Worm (Caenorhabditis elegans) whole organism, late embryonic: ENCODE results near the gene F52G3.7.

ENCODE experiments used
- C38D4.7 ChIP-seq: fragments of 200-800 bp; sonication (Bioruptor generic); optimal IDR thresholded peaks from 2 replicates; lab custom pipeline; 2018; ENCODE audit warnings: mild to moderate bottlenecking, missing genetic modification characterization, moderate library complexity, missing compliant biosample characterization
- T23F11.4 ChIP-seq: fragments of 200-800 bp; sonication (Bioruptor generic); optimal IDR thresholded peaks from 2 replicates; lab custom pipeline; 2018; ENCODE audit warnings: mild to moderate bottlenecking, missing genetic modification characterization, missing compliant biosample characterization
- ama-1 ChIP-seq: fragments of 150-350 bp; optimal IDR thresholded peaks from 2 replicates; lab custom pipeline; 2014
- ceh-14 ChIP-seq: sonication (generic microtip); optimal IDR thresholded peaks from 2 replicates; lab custom pipeline; 2016; ENCODE audit warnings: missing genotype, missing genetic modification characterization, missing compliant biosample characterization
- ceh-22 ChIP-seq: sonication (generic microtip); optimal IDR thresholded peaks from 2 replicates; lab custom pipeline; 2017; ENCODE audit warnings: missing biosample characterization, missing genetic modification characterization
- ceh-24 ChIP-seq: sonication (generic microtip); optimal IDR thresholded peaks from 2 replicates; lab custom pipeline; 2016; ENCODE audit warnings: mild to moderate bottlenecking, missing genetic modification characterization, missing compliant biosample characterization
- ceh-30 ChIP-seq: fragments of 150-350 bp; optimal IDR thresholded peaks from 2 replicates; lab custom pipeline; 2014; ENCODE audit warnings: missing biosample characterization, missing genetic modification characterization
- ceh-31 ChIP-seq: sonication (generic microtip); optimal IDR thresholded peaks from 2 replicates; lab custom pipeline; 2016; ENCODE audit warnings: missing genetic modification characterization, missing compliant biosample characterization
- ceh-34 ChIP-seq: sonication (generic microtip); optimal IDR thresholded peaks from 2 replicates; lab custom pipeline; 2016; ENCODE audit warnings: mild to moderate bottlenecking, missing genetic modification characterization, missing compliant biosample characterization
- ceh-45 ChIP-seq: fragments of 200-800 bp; sonication (Bioruptor generic); IDR thresholded peaks from 2 replicates; pipeline ENCODE4 v1.3.6; 2022; ENCODE audit warnings: missing genetic modification reagents, missing genetic modification characterization, missing compliant biosample characterization
- ceh-48 ChIP-seq: sonication (generic microtip); optimal IDR thresholded peaks from 2 replicates; lab custom pipeline; 2016; ENCODE audit warnings: missing genetic modification characterization, inconsistent platforms, missing compliant biosample characterization
- ceh-6 ChIP-seq: fragments of 200-800 bp; sonication (Bioruptor generic); optimal IDR thresholded peaks from 2 replicates; lab custom pipeline; 2018; ENCODE audit warnings: mild to moderate bottlenecking, missing genetic modification characterization, missing compliant biosample characterization
- ceh-9 ChIP-seq: sonication (generic microtip); optimal IDR thresholded peaks from 2 replicates; lab custom pipeline; 2016; ENCODE audit warnings: mild to moderate bottlenecking, missing genetic modification characterization, inconsistent platforms, missing compliant biosample characterization
- dve-1 ChIP-seq: sonication (generic microtip); optimal IDR thresholded peaks from 2 replicates; lab custom pipeline; 2017; ENCODE audit warnings: antibody characterized with exemption, mild to moderate bottlenecking, missing genetic modification characterization, missing compliant biosample characterization
- elt-2 ChIP-seq: sonication (generic microtip); optimal IDR thresholded peaks from 2 replicates; lab custom pipeline; 2016; ENCODE audit warnings: missing genetic modification reagents, missing genetic modification characterization, missing compliant biosample characterization
- fkh-6 ChIP-seq: sonication (generic microtip); optimal IDR thresholded peaks from 2 replicates; lab custom pipeline; 2016; ENCODE audit warnings: missing genetic modification characterization, missing compliant biosample characterization
- gmeb-2 ChIP-seq: sonication (generic microtip); optimal IDR thresholded peaks from 2 replicates; lab custom pipeline; 2016; ENCODE audit warnings: missing genetic modification characterization, inconsistent platforms, missing compliant biosample characterization
- hlh-13 ChIP-seq: fragments of 200-800 bp; sonication (Bioruptor generic); optimal IDR thresholded peaks from 2 replicates; lab custom pipeline; 2018; ENCODE audit warnings: mild to moderate bottlenecking, missing genetic modification characterization, missing compliant biosample characterization
- hlh-6 ChIP-seq: sonication (generic microtip); optimal IDR thresholded peaks from 2 replicates; lab custom pipeline; 2016; ENCODE audit warnings: missing genotype, missing genetic modification characterization, missing compliant biosample characterization
- lin-11 ChIP-seq: fragments of 200-800 bp; sonication (Bioruptor generic); optimal IDR thresholded peaks from 2 replicates; lab custom pipeline; 2018; ENCODE audit warnings: mild to moderate bottlenecking, missing genetic modification characterization, missing compliant biosample characterization
- mec-3 ChIP-seq: sonication (generic microtip); optimal IDR thresholded peaks from 2 replicates; lab custom pipeline; 2016; ENCODE audit warnings: borderline replicate concordance, missing genetic modification characterization, missing compliant biosample characterization
- nhr-11 ChIP-seq: fragments of 150-350 bp; optimal IDR thresholded peaks from 2 replicates; lab custom pipeline; 2014; ENCODE audit warnings: missing biosample characterization, missing genetic modification characterization
- nhr-232 ChIP-seq: sonication (generic microtip); optimal IDR thresholded peaks from 2 replicates; lab custom pipeline; 2016; ENCODE audit warnings: missing genetic modification characterization, missing compliant biosample characterization
- npax-4 ChIP-seq: sonication (generic microtip); optimal IDR thresholded peaks from 2 replicates; lab custom pipeline; 2016; ENCODE audit warnings: missing genetic modification characterization, missing compliant biosample characterization
- odd-2 ChIP-seq: sonication (generic microtip); optimal IDR thresholded peaks from 2 replicates; lab custom pipeline; 2017; ENCODE audit warnings: antibody characterized with exemption, mild to moderate bottlenecking, missing genetic modification characterization, missing compliant biosample characterization
- pat-9 ChIP-seq: fragments of 200-800 bp; sonication (Bioruptor generic); optimal IDR thresholded peaks from 2 replicates; lab custom pipeline; 2018; ENCODE audit warnings: mild to moderate bottlenecking, missing genetic modification characterization, moderate library complexity, missing compliant biosample characterization
- pax-1 ChIP-seq: fragments of 150-350 bp; optimal IDR thresholded peaks from 2 replicates; lab custom pipeline; 2014; ENCODE audit warnings: missing biosample characterization, missing genetic modification characterization
- pha-2 ChIP-seq: sonication (generic microtip); optimal IDR thresholded peaks from 2 replicates; lab custom pipeline; 2017; ENCODE audit warnings: mild to moderate bottlenecking, missing genetic modification characterization, missing compliant biosample characterization
- pha-4 ChIP-seq: fragments of 150-350 bp; optimal IDR thresholded peaks from 2 replicates; lab custom pipeline; 2018; ENCODE audit warnings: missing biosample characterization, missing genetic modification reagents, missing genetic modification characterization
- pqm-1 ChIP-seq: sonication (generic microtip); optimal IDR thresholded peaks from 2 replicates; lab custom pipeline; 2016; ENCODE audit warnings: missing genetic modification characterization, missing compliant biosample characterization
- pros-1 ChIP-seq: fragments of 150-350 bp; optimal IDR thresholded peaks from 2 replicates; lab custom pipeline; 2014; ENCODE audit warnings: missing biosample characterization, missing genetic modification reagents, missing genetic modification characterization
- sdc-2 ChIP-seq: sonication (generic microtip); optimal IDR thresholded peaks from 2 replicates; lab custom pipeline; 2016; ENCODE audit warnings: missing genotype, missing genetic modification characterization, missing compliant biosample characterization
- sox-4 ChIP-seq: sonication (generic microtip); optimal IDR thresholded peaks from 2 replicates; lab custom pipeline; 2017; ENCODE audit warnings: mild to moderate bottlenecking, missing genetic modification characterization, inconsistent platforms, missing compliant biosample characterization
- syd-9 ChIP-seq: sonication (generic microtip); optimal IDR thresholded peaks from 2 replicates; lab custom pipeline; 2016; ENCODE audit warnings: mild to moderate bottlenecking, missing genetic modification characterization, moderate library complexity, missing compliant biosample characterization
- tbx-2 ChIP-seq: sonication (generic microtip); optimal IDR thresholded peaks from 2 replicates; lab custom pipeline; 2016; ENCODE audit warnings: missing genetic modification characterization, missing compliant biosample characterization
- unc-3 ChIP-seq, 2 experiments: fragments of 200-800 bp in 1 of 2; sonication (Bioruptor generic) in 1 of 2; sonication (generic microtip) in 1 of 2; conservative IDR thresholded peaks in 1 of 2; optimal IDR thresholded peaks in 1 of 2; 2 replicates each; pipeline versions ENCODE4 v1.3.6 to Lab custom; 2016 to 2022; ENCODE audit warnings: missing compliant biosample characterization in 2 of 2, missing genetic modification characterization in 2 of 2, missing genetic modification reagents in 1 of 2
- unc-42 ChIP-seq: sonication (generic microtip); optimal IDR thresholded peaks from 2 replicates; lab custom pipeline; 2016; ENCODE audit warnings: missing genotype, missing genetic modification characterization, missing compliant biosample characterization
- zip-5 ChIP-seq: sonication (generic microtip); optimal IDR thresholded peaks from 2 replicates; lab custom pipeline; 2016; ENCODE audit warnings: missing genetic modification characterization, missing compliant biosample characterization
- ztf-16 ChIP-seq: sonication (generic microtip); optimal IDR thresholded peaks from 2 replicates; lab custom pipeline; 2017; ENCODE audit warnings: missing genetic modification characterization, missing compliant biosample characterization

F52G3.7 gene

DNA sequence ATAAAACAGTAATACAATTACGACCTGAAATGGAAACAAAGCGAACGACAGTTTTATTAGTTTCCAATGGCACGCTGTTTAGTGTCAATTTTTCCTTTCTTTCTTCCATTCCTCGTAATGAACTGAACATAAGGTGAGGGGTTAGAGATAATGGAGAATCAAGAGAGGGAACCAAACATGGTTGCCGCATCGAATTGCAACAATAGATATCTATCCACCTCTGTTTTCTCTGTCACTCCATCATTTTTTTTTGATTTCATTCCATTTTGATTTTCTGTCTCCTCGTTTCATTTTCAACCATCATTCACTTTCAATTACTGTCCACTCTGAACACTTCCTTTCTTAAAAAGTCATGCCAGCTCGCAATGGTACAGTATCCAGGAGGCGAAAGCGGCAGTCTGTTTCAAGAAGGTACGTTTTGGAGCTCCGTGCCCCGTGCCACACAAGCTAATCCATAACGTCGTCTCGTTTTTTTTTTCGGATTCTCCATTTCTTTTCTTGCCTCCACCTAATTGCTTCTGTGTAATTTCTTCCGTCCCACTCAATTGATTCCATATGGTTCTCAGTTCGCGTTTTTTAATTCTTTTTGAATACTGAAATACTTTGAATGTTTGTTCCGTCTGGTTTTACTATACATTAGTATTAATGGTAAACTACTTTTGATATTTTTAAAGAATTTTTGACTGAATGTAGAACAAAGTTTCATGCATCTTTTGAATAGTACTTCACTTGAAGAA is 31.6 kb downstream of the F52G3.7 start:
- TF ChIP-seq pha-2 (tag; lab: Kevin White, UChicago) (no peak), pat-9 (tag; lab: Kevin White, UChicago) (no peak), fkh-6 (no peak), pqm-1 (tag; lab: Kevin White, UChicago) (no peak), ceh-34 (tag; lab: Kevin White, UChicago) (no peak), ama-1 (lab: Kevin White, UChicago) (no peak), lin-11 (no peak), pros-1 (tag; lab: Kevin White, UChicago) (no peak), nhr-232 (no peak), ceh-22 (tag; lab: Kevin White, UChicago) (no peak), hlh-13 (GFP tag; lab: Kevin White, UChicago) (no peak), unc-3 (GFP tag; conservative IDR thresholded peaks at IDR 0.05; lab: Robert Waterston, UW) (no peak), unc-3 (tag; optimal IDR thresholded peaks at IDR 0.05; lab: Kevin White, UChicago) (no peak), ceh-9 (tag; lab: Kevin White, UChicago) (no peak), ztf-16 (tag; lab: Kevin White, UChicago) (no peak), mec-3 (no peak), tbx-2 (tag; lab: Kevin White, UChicago) (no peak), nhr-11 (tag; lab: Kevin White, UChicago) (no peak), unc-42 (tag; lab: Kevin White, UChicago) (no peak), elt-2 (no peak), ceh-24 (no peak)

DNA sequence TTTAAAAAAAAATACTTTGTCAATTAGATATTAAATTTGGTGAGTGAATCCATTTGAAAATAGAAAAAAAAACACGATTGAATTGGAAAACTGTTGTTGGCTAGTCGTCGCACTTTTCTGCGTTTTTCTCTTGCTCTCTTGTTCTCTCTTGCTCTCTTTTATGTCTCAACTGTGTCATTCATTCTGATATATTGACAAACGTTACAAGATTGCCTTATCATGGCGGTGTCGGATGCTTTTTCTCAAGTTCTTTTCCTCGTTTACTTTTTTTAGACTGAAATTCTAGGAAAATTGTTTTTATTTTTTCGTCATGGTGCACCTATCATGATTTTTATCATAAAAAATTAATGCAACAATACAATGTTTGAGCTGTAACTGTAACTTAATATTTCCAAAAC is 32.2 kb downstream of the F52G3.7 start:
- TF ChIP-seq ztf-16 (tag; lab: Kevin White, UChicago) (no peak), ceh-6 (no peak), gmeb-2 (tag; lab: Kevin White, UChicago) (no peak), T23F11.4 (no peak), ceh-30 (tag; lab: Kevin White, UChicago) (no peak), odd-2 (no peak), mec-3 (no peak), nhr-232 (no peak), C38D4.7 (GFP tag; lab: Kevin White, UChicago) (no peak), sdc-2 (no peak), dve-1 (tag; lab: Kevin White, UChicago) (no peak)

DNA sequence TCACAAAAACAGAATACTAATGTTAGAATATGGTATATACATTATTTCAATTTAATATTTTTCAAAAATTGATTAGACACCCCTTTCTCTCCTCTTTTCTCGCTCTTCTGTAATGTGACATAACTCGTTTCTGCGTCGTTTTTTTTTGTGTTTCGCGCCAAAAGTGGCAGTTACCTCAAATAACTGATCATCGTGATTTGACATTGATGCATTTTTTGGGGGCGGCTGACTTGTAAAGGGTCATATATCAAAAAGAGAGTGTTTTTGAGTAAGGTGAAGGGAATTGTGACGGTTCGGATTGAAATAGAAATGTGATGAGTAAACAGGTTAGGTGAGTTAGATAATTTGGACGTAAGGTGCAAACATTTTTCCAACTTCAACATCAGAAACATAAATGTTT is 34.3 kb downstream of the F52G3.7 start:
- no peak for TF ChIP-seq nhr-232
- TF ChIP-seq C38D4.7 (GFP tag; lab: Kevin White, UChicago), result no peak
- TF ChIP-seq ceh-9 (tag; lab: Kevin White, UChicago), result no peak
- TF ChIP-seq pax-1 (tag; lab: Kevin White, UChicago), result no peak
- TF ChIP-seq ceh-31 (tag; lab: Kevin White, UChicago), result no peak
- TF ChIP-seq zip-5 (tag; lab: Kevin White, UChicago), result no peak
- no peak for TF ChIP-seq npax-4 (tag; lab: Kevin White, UChicago)
- no peak for TF ChIP-seq syd-9 (tag; lab: Kevin White, UChicago)
- no peak for TF ChIP-seq nhr-11 (tag; lab: Kevin White, UChicago)
- no peak for TF ChIP-seq hlh-6 (tag; lab: Kevin White, UChicago)
- TF ChIP-seq pha-4 (tag; lab: Kevin White, UChicago), result no peak
- no peak for TF ChIP-seq ceh-14 (tag; lab: Kevin White, UChicago)
- no peak for TF ChIP-seq elt-2
- TF ChIP-seq ceh-45 (GFP tag; lab: Robert Waterston, UW), result no peak
- TF ChIP-seq ceh-48, result no peak
- TF ChIP-seq dve-1 (tag; lab: Kevin White, UChicago), result no peak
- no peak for TF ChIP-seq sox-4 (tag; lab: Kevin White, UChicago)
